Worm (Caenorhabditis elegans): ENCODE measurements around the gene B0457.4.
A peak's percentile ranks its signal among the peaks of the same experiment; 100 is the strongest.

Gene B0457.4

ce11 chrII:8890530-8890929, 21.3 kb downstream of the B0457.4 start:
- TF ChIP-seq elt-3 (tag; optimal IDR thresholded peaks at IDR 0.05) (peak in 1 of 6 experiments; percentile 30), unc-130 (tag; optimal IDR thresholded peaks at IDR 0.05) (no peak), nhr-11 (tag; optimal IDR thresholded peaks at IDR 0.05) (no peak), tbx-2 (tag; optimal IDR thresholded peaks at IDR 0.05) (no peak), hpl-2 (GFP tag; optimal IDR thresholded peaks at IDR 0.05) (no peak), irx-1 (tag; optimal IDR thresholded peaks at IDR 0.05) (no peak), nhr-85 (tag) (no peak), ztf-4 (tag; optimal IDR thresholded peaks at IDR 0.05) (no peak), lin-14 (GFP tag; optimal IDR thresholded peaks at IDR 0.05) (no peak), blmp-1 (tag; optimal IDR thresholded peaks at IDR 0.05) (peak; percentile 47), zip-4 (GFP tag; optimal IDR thresholded peaks at IDR 0.05) (no peak)

ce11 chrII:8890017-8890416, 21.8 kb downstream of the B0457.4 start:
- TF ChIP-seq lin-14 (GFP tag; optimal IDR thresholded peaks at IDR 0.05) (no peak), fkh-8 (tag; optimal IDR thresholded peaks at IDR 0.05) (no peak), elt-3 (tag; optimal IDR thresholded peaks at IDR 0.05) (no peak), egl-27 (tag; optimal IDR thresholded peaks at IDR 0.05) (no peak), pag-3 (tag; optimal IDR thresholded peaks at IDR 0.05; ENCODE audit: borderline replicate concordance, insufficient read depth) (no peak), sup-37 (GFP tag; optimal IDR thresholded peaks at IDR 0.05) (no peak), nhr-77 (tag; optimal IDR thresholded peaks at IDR 0.05) (no peak)

ce11 chrII:8889589-8889988, 22.2 kb downstream of the B0457.4 start:
- TF ChIP-seq mef-2 (tag; optimal IDR thresholded peaks at IDR 0.05) (no peak), zip-4 (GFP tag; optimal IDR thresholded peaks at IDR 0.05) (no peak), nhr-84 (tag; optimal IDR thresholded peaks at IDR 0.05) (no peak), nhr-76 (tag; optimal IDR thresholded peaks at IDR 0.05) (no peak), unc-30 (tag; optimal IDR thresholded peaks at IDR 0.05) (no peak), nhr-71 (tag; optimal IDR thresholded peaks at IDR 0.05) (no peak)

ce11 chrII:8884262-8884949, 27.4 kb downstream of the B0457.4 start, which contains the start of the genes T07D4.5 and ddx-19:
T07D4.5 (minus strand) TSS chrII:8884332.
ddx-19 (plus strand) TSS chrII:8884899.
- TF ChIP-seq tlp-1 (tag; optimal IDR thresholded peaks at IDR 0.05) (no peak), tbx-2 (tag; optimal IDR thresholded peaks at IDR 0.05) (peak; percentile 22), rnt-1 (tag; optimal IDR thresholded peaks at IDR 0.05) (peak; percentile 7), dsc-1 (tag; optimal IDR thresholded peaks at IDR 0.05) (no peak), nhr-47 (tag; optimal IDR thresholded peaks at IDR 0.05) (peak; percentile 41), xbp-1 (tag; optimal IDR thresholded peaks at IDR 0.05) (peak; percentile 38), dpl-1 (GFP tag; optimal IDR thresholded peaks at IDR 0.05) (peak; percentile 45 to 71 (median 47)), unc-130 (tag; optimal IDR thresholded peaks at IDR 0.05) (peak; percentile 83), zag-1 (tag; optimal IDR thresholded peaks at IDR 0.05) (no peak), C16A3.4 (tag; optimal IDR thresholded peaks at IDR 0.05) (peak; percentile 63), lin-35 (GFP tag; optimal IDR thresholded peaks at IDR 0.05) (peak; percentile 65 to 78), F16B12.6 (tag; optimal IDR thresholded peaks at IDR 0.05) (peak; percentile 87), fos-1 (tag; optimal IDR thresholded peaks at IDR 0.05) (peak; percentile 17), swsn-7 (tag; optimal IDR thresholded peaks at IDR 0.05) (peak; percentile 29), efl-1 (optimal IDR thresholded peaks at IDR 0.05) (peak; percentile 56 to 66), efl-1 (GFP tag; optimal IDR thresholded peaks at IDR 0.05 in 1 of 2) (peak; percentile 65 to 95), ceh-82 (tag; optimal IDR thresholded peaks at IDR 0.05) (peak in 1 of 3 experiments; percentile 15), unc-62 (GFP tag; optimal IDR thresholded peaks at IDR 0.05) (no peak), skn-1 (tag; optimal IDR thresholded peaks at IDR 0.05) (peak; percentile 9), ceh-8 (GFP tag; optimal IDR thresholded peaks at IDR 0.05) (no peak), snu-23 (GFP tag; optimal IDR thresholded peaks at IDR 0.05) (peak; percentile 65), nhr-76 (tag; optimal IDR thresholded peaks at IDR 0.05) (no peak), vab-15 (tag; optimal IDR thresholded peaks at IDR 0.05) (peak; percentile 27), nhr-77 (tag; optimal IDR thresholded peaks at IDR 0.05) (no peak), nhr-20 (tag; optimal IDR thresholded peaks at IDR 0.05) (peak; percentile 55), nhr-85 (tag) (peak; percentile 45), nhr-71 (tag; optimal IDR thresholded peaks at IDR 0.05) (peak; percentile 57), ztf-11 (tag; optimal IDR thresholded peaks at IDR 0.05) (no peak), lsy-2 (tag; optimal IDR thresholded peaks at IDR 0.05) (peak; percentile 97 to 99), nhr-90 (tag; optimal IDR thresholded peaks at IDR 0.05; ENCODE audit: poor library complexity) (peak; percentile 31)

Measured in whole organism, L1 larva.